Worm (Caenorhabditis elegans) whole organism, L1 larva: ENCODE measurements around the gene Y4C6B.1.
A peak's percentile ranks its signal among the peaks of the same experiment; 100 is the strongest.

Experiments
- C16A3.4 ChIP-seq: fragments of 150-350 bp; optimal IDR thresholded peaks from 2 replicates; lab custom pipeline; 2014; ENCODE audit warnings: missing biosample characterization, missing genetic modification characterization
- C34B4.2 ChIP-seq: sonication (generic microtip); optimal IDR thresholded peaks from 2 replicates; lab custom pipeline; 2017; ENCODE audit warnings: mild to moderate bottlenecking, missing genetic modification characterization, missing compliant biosample characterization
- aha-1 ChIP-seq: fragments of 150-350 bp; optimal IDR thresholded peaks from 2 replicates; lab custom pipeline; 2014; ENCODE audit warnings: missing biosample characterization, missing genetic modification characterization
- alr-1 ChIP-seq: fragments of 200-800 bp; sonication (Bioruptor generic); optimal IDR thresholded peaks from 2 replicates; lab custom pipeline; 2018; ENCODE audit warnings: borderline replicate concordance, mild to moderate bottlenecking, missing genetic modification characterization, missing compliant biosample characterization
- aly-2 ChIP-seq: fragments of 150-350 bp; optimal IDR thresholded peaks from 2 replicates; lab custom pipeline; 2014; ENCODE audit warnings: missing biosample characterization, missing genetic modification characterization
- ama-1 ChIP-seq: fragments of 150-350 bp; optimal IDR thresholded peaks from 2 replicates; lab custom pipeline; 2014
- blmp-1 ChIP-seq: fragments of 150-350 bp; optimal IDR thresholded peaks from 2 replicates; lab custom pipeline; 2014; ENCODE audit warnings: missing biosample characterization, missing genetic modification characterization
- ceh-8 ChIP-seq: fragments of 200-800 bp; sonication (Bioruptor generic); optimal IDR thresholded peaks from 2 replicates; lab custom pipeline; 2018; ENCODE audit warnings: mild to moderate bottlenecking, missing genetic modification characterization, moderate library complexity, missing compliant biosample characterization
- ceh-88 ChIP-seq: fragments of 200-800 bp; sonication (Bioruptor generic); IDR thresholded peaks from 2 replicates; pipeline ENCODE4 v1.3.6; 2022; ENCODE audit warnings: missing genetic modification characterization, missing compliant biosample characterization
- ces-1 ChIP-seq: fragments of 150-350 bp; optimal IDR thresholded peaks from 2 replicates; lab custom pipeline; 2014; ENCODE audit warnings: missing biosample characterization, missing genetic modification reagents, missing genetic modification characterization
- dpl-1 ChIP-seq, 3 experiments: fragments of 150-350 bp in 2 of 3; sonication (generic microtip) in 1 of 3; optimal IDR thresholded peaks; 2 replicates each; lab custom pipeline; 2014 to 2017; ENCODE audit warnings: missing biosample characterization in 3 of 3, missing genetic modification characterization in 3 of 3, missing genetic modification reagents in 3 of 3
- dsc-1 ChIP-seq: sonication (generic microtip); optimal IDR thresholded peaks from 2 replicates; lab custom pipeline; 2016; ENCODE audit warnings: mild to moderate bottlenecking, missing genetic modification characterization, missing compliant biosample characterization
- egl-13 ChIP-seq: sonication (generic microtip); optimal IDR thresholded peaks from 2 replicates; lab custom pipeline; 2016; ENCODE audit warnings: missing genotype, missing genetic modification reagents, missing genetic modification characterization, missing compliant biosample characterization
- egl-27 ChIP-seq, 2 experiments: fragments of 150-350 bp in 1 of 2; sonication (generic microtip); optimal IDR thresholded peaks; 3 replicates each; lab custom pipeline; 2017 to 2018; ENCODE audit warnings: missing biosample characterization in 2 of 2, missing genetic modification characterization in 2 of 2, missing genetic modification reagents in 2 of 2
- elt-3 ChIP-seq, 6 experiments: fragments of 150-350 bp in 1 of 6; sonication (generic microtip); optimal IDR thresholded peaks; 2 replicates each; lab custom pipeline; 2017 to 2018; ENCODE audit warnings: missing biosample characterization in 6 of 6, missing genetic modification characterization in 6 of 6, inconsistent platforms in 1 of 6
- ets-5 ChIP-seq: fragments of 200-800 bp; sonication (Bioruptor generic); IDR thresholded peaks from 2 replicates; pipeline ENCODE4 v1.3.6; 2022; ENCODE audit warnings: missing genetic modification characterization, missing compliant biosample characterization
- fkh-10 ChIP-seq: sonication (generic microtip); optimal IDR thresholded peaks from 2 replicates; lab custom pipeline; 2017; ENCODE audit warnings: missing biosample characterization, missing genetic modification reagents, missing genetic modification characterization
- grh-1 ChIP-seq: fragments of 200-800 bp; sonication (Bioruptor generic); IDR thresholded peaks from 2 replicates; pipeline ENCODE4 v1.3.6; 2022; ENCODE audit warnings: missing genetic modification reagents, missing genetic modification characterization, missing compliant biosample characterization
- hlh-17 ChIP-seq: fragments of 200-800 bp; sonication (Bioruptor generic); optimal IDR thresholded peaks from 2 replicates; lab custom pipeline; 2018; ENCODE audit warnings: missing genetic modification characterization, mild to moderate bottlenecking, missing compliant biosample characterization, moderate library complexity, borderline replicate concordance
- hlh-4 ChIP-seq: sonication (generic microtip); optimal IDR thresholded peaks from 2 replicates; lab custom pipeline; 2016; ENCODE audit warnings: mild to moderate bottlenecking, missing genetic modification characterization, missing compliant biosample characterization
- irx-1 ChIP-seq: sonication (generic microtip); optimal IDR thresholded peaks from 2 replicates; lab custom pipeline; 2016; ENCODE audit warnings: missing genetic modification characterization, missing compliant biosample characterization
- lin-14 ChIP-seq: fragments of 200-800 bp; sonication (Bioruptor generic); optimal IDR thresholded peaks from 2 replicates; lab custom pipeline; 2018; ENCODE audit warnings: mild to moderate bottlenecking, missing genetic modification characterization, moderate library complexity, missing compliant biosample characterization
- lin-35 ChIP-seq, 2 experiments: fragments of 150-350 bp; optimal IDR thresholded peaks; 2 replicates each; lab custom pipeline; 2014; ENCODE audit warnings: missing biosample characterization in 2 of 2, missing genetic modification characterization in 2 of 2, missing genetic modification reagents in 2 of 2
- lir-3 ChIP-seq: sonication (generic microtip); optimal IDR thresholded peaks from 2 replicates; lab custom pipeline; 2016; ENCODE audit warnings: mild to moderate bottlenecking, missing genetic modification characterization, moderate library complexity, missing compliant biosample characterization; ENCODE audit not compliant: poor library complexity
- mab-9 ChIP-seq: fragments of 200-800 bp; sonication (Bioruptor generic); IDR thresholded peaks from 2 replicates; pipeline ENCODE4 v1.3.6; 2022; ENCODE audit warnings: missing genetic modification reagents, missing genetic modification characterization, missing compliant biosample characterization
- mef-2 ChIP-seq: fragments of 150-350 bp; optimal IDR thresholded peaks from 2 replicates; lab custom pipeline; 2014; ENCODE audit warnings: missing biosample characterization, missing genetic modification characterization
- nhr-12 ChIP-seq: sonication (generic microtip); optimal IDR thresholded peaks from 2 replicates; lab custom pipeline; 2017; ENCODE audit warnings: missing biosample characterization, missing genetic modification characterization
- nhr-19 ChIP-seq: fragments of 200-800 bp; sonication (Bioruptor generic); conservative IDR thresholded peaks from 2 replicates; pipeline ENCODE4 v1.3.6; 2022; ENCODE audit warnings: missing genetic modification characterization, missing compliant biosample characterization
- nhr-20 ChIP-seq: sonication (generic microtip); optimal IDR thresholded peaks from 2 replicates; lab custom pipeline; 2016; ENCODE audit warnings: mild to moderate bottlenecking, missing genetic modification characterization, missing compliant biosample characterization
- nhr-28 ChIP-seq: fragments of 150-350 bp; optimal IDR thresholded peaks from 2 replicates; lab custom pipeline; 2014; ENCODE audit warnings: missing biosample characterization, missing genetic modification characterization
- nhr-76 ChIP-seq: sonication (generic microtip); optimal IDR thresholded peaks from 2 replicates; lab custom pipeline; 2017; ENCODE audit warnings: missing biosample characterization, missing genetic modification characterization
- nhr-77 ChIP-seq: fragments of 150-350 bp; optimal IDR thresholded peaks from 2 replicates; lab custom pipeline; 2014; ENCODE audit warnings: missing biosample characterization, missing genetic modification characterization
- nhr-85 ChIP-seq: sonication (generic microtip); peaks from one replicate; lab custom pipeline; 2016; ENCODE audit warnings: missing genetic modification characterization, inconsistent platforms, missing compliant biosample characterization
- pax-3 ChIP-seq: fragments of 200-800 bp; sonication (Bioruptor generic); optimal IDR thresholded peaks from 2 replicates; lab custom pipeline; 2018; ENCODE audit warnings: mild to moderate bottlenecking, missing genetic modification characterization, moderate library complexity, missing compliant biosample characterization
- pqm-1 ChIP-seq: sonication (generic microtip); optimal IDR thresholded peaks from 3 replicates; lab custom pipeline; 2017; ENCODE audit warnings: missing biosample characterization, missing genetic modification characterization
- sox-4 ChIP-seq: sonication (generic microtip); optimal IDR thresholded peaks from 2 replicates; lab custom pipeline; 2016; ENCODE audit warnings: missing genetic modification characterization, missing compliant biosample characterization
- sup-37 ChIP-seq: fragments of 200-800 bp; sonication (Bioruptor generic); optimal IDR thresholded peaks from 2 replicates; lab custom pipeline; 2018; ENCODE audit warnings: mild to moderate bottlenecking, missing genetic modification characterization, missing compliant biosample characterization
- swsn-7 ChIP-seq: sonication (generic microtip); optimal IDR thresholded peaks from 2 replicates; lab custom pipeline; 2016; ENCODE audit warnings: missing genetic modification characterization, missing compliant biosample characterization
- tbx-2 ChIP-seq: sonication (generic microtip); optimal IDR thresholded peaks from 2 replicates; lab custom pipeline; 2016; ENCODE audit warnings: missing genetic modification characterization, missing compliant biosample characterization
- unc-30 ChIP-seq: sonication (generic microtip); optimal IDR thresholded peaks from 2 replicates; lab custom pipeline; 2017; ENCODE audit warnings: missing biosample characterization, missing genetic modification characterization
- unc-86 ChIP-seq: sonication (generic microtip); optimal IDR thresholded peaks from 2 replicates; lab custom pipeline; 2016; ENCODE audit warnings: missing genetic modification characterization, missing compliant biosample characterization
- unc-98 ChIP-seq: fragments of 200-800 bp; sonication (Bioruptor generic); IDR thresholded peaks from 2 replicates; pipeline ENCODE4 v1.3.6; 2022; ENCODE audit warnings: missing genetic modification characterization, missing compliant biosample characterization
- zag-1 ChIP-seq: fragments of 150-350 bp; optimal IDR thresholded peaks from 2 replicates; lab custom pipeline; 2014; ENCODE audit warnings: missing biosample characterization, missing genetic modification characterization

Y4C6B.1 gene

ce11 chrIV:5326144-5326543 is 28.1 kb upstream of the Y4C6B.1 start, which contains the start of gene Y4C6B.4:
TSS of gene Y4C6B.4 (plus strand) at chrIV:5326444.
- TF ChIP-seq fkh-10 (GFP tag; lab: Kevin White, UChicago) (no peak), C34B4.2 (tag; lab: Kevin White, UChicago) (no peak), ceh-8 (GFP tag; lab: Kevin White, UChicago) (no peak), tbx-2 (tag; lab: Kevin White, UChicago) (no peak), aly-2 (no peak), lin-35 (GFP tag; optimal IDR thresholded peaks at IDR 0.05; lab: Kevin White, UChicago) (no peak), unc-98 (no peak), swsn-7 (tag; lab: Kevin White, UChicago) (no peak), alr-1 (tag; lab: Kevin White, UChicago) (no peak), nhr-76 (tag; lab: Kevin White, UChicago) (no peak), aha-1 (no peak), egl-13 (tag; lab: Kevin White, UChicago) (no peak), mab-9 (GFP tag; lab: Robert Waterston, UW) (no peak), nhr-20 (tag; lab: Kevin White, UChicago) (no peak), hlh-17 (GFP tag; lab: Kevin White, UChicago) (no peak), nhr-12 (tag; lab: Kevin White, UChicago) (no peak), hlh-4 (tag; lab: Kevin White, UChicago) (no peak), nhr-85 (no peak)

- no peak for TF ChIP-seq lin-14 (GFP tag; lab: Kevin White, UChicago)
- TF ChIP-seq elt-3 (tag; optimal IDR thresholded peaks at IDR 0.05; lab: Kevin White, UChicago): peak in 1 of 6 experiments; percentile 39
- TF ChIP-seq C34B4.2 (tag; lab: Kevin White, UChicago): no peak
Measured at ce11 chrIV:5332178-5332577, 22.1 kb upstream of the Y4C6B.1 start, which contains the start of gene Y4C6B.3. TSS of gene Y4C6B.3 (plus strand) at chrIV:5332478.

- TF ChIP-seq nhr-76 (tag; lab: Kevin White, UChicago) (no peak), lin-35 (GFP tag; optimal IDR thresholded peaks at IDR 0.05; lab: Kevin White, UChicago) (peak in 1 of 2 experiments; percentile 38), ces-1 (no peak), unc-98 (no peak), nhr-77 (tag; lab: Kevin White, UChicago) (no peak), unc-30 (no peak), nhr-19 (no peak), ceh-88 (GFP tag; lab: Robert Waterston, UW) (no peak), tbx-2 (tag; lab: Kevin White, UChicago) (no peak), alr-1 (tag; lab: Kevin White, UChicago) (no peak), sup-37 (no peak), C34B4.2 (tag; lab: Kevin White, UChicago) (no peak), aha-1 (no peak), hlh-17 (GFP tag; lab: Kevin White, UChicago) (no peak), fkh-10 (GFP tag; lab: Kevin White, UChicago) (no peak), aly-2 (no peak), C16A3.4 (tag; lab: Kevin White, UChicago) (no peak), nhr-28 (no peak), egl-13 (tag; lab: Kevin White, UChicago) (no peak), pax-3 (tag; lab: Kevin White, UChicago) (no peak), hlh-4 (tag; lab: Kevin White, UChicago) (no peak), dpl-1 (GFP tag; optimal IDR thresholded peaks at IDR 0.05; lab: Kevin White, UChicago) (no peak), nhr-85 (peak; percentile 55), mef-2 (no peak), egl-27 (tag; optimal IDR thresholded peaks at IDR 0.05; lab: Kevin White, UChicago) (no peak), unc-86 (tag; lab: Kevin White, UChicago) (no peak), grh-1 (GFP tag; lab: Robert Waterston, UW) (no peak), lir-3 (no peak), nhr-20 (tag; lab: Kevin White, UChicago) (peak; percentile 8), irx-1 (tag; lab: Kevin White, UChicago) (no peak), zag-1 (tag; lab: Kevin White, UChicago) (no peak), sox-4 (tag; lab: Kevin White, UChicago) (no peak), pqm-1 (tag; lab: Kevin White, UChicago) (no peak), dsc-1 (tag; lab: Kevin White, UChicago) (no peak), blmp-1 (tag; lab: Kevin White, UChicago) (peak; percentile 76), elt-3 (tag; optimal IDR thresholded peaks at IDR 0.05; lab: Kevin White, UChicago) (peak in 2 of 6 experiments; percentile 65 to 78), ets-5 (GFP tag; lab: Robert Waterston, UW) (no peak), ama-1 (lab: Kevin White, UChicago) (no peak)
Measured at ce11 chrIV:5333484-5333883, 20.8 kb upstream of the Y4C6B.1 start.
